Worm (Caenorhabditis elegans) whole organism, midembryonic: ENCODE measurements around the gene tag-290.

Experiments
- flt-1 ChIP-seq: fragments of 200-800 bp; sonication (Bioruptor generic); IDR thresholded peaks from 2 replicates; pipeline ENCODE4 v1.3.6; 2022; ENCODE audit warnings: missing genetic modification characterization, missing compliant biosample characterization
- med-1 ChIP-seq: sonication (generic microtip); optimal IDR thresholded peaks from 2 replicates; lab custom pipeline; 2017; ENCODE audit warnings: missing genetic modification characterization, mild to moderate bottlenecking, missing compliant biosample characterization, antibody characterized with exemption, missing genetic modification reagents; ENCODE audit not compliant: insufficient read depth
- tab-1 ChIP-seq: fragments of 200-800 bp; sonication (Bioruptor generic); IDR thresholded peaks from 2 replicates; pipeline ENCODE4 v1.3.6; 2022; ENCODE audit warnings: missing genetic modification characterization, missing compliant biosample characterization
- ztf-23 ChIP-seq: fragments of 200-800 bp; sonication (Bioruptor generic); IDR thresholded peaks from 2 replicates; pipeline ENCODE4 v1.3.6; 2022; ENCODE audit warnings: missing genetic modification reagents, missing genetic modification characterization, missing compliant biosample characterization
- ztf-29 ChIP-seq: fragments of 200-800 bp; sonication (Bioruptor generic); IDR thresholded peaks from 2 replicates; pipeline ENCODE4 v1.3.6; 2022; ENCODE audit warnings: missing genetic modification reagents, missing genetic modification characterization, missing compliant biosample characterization

DNA sequence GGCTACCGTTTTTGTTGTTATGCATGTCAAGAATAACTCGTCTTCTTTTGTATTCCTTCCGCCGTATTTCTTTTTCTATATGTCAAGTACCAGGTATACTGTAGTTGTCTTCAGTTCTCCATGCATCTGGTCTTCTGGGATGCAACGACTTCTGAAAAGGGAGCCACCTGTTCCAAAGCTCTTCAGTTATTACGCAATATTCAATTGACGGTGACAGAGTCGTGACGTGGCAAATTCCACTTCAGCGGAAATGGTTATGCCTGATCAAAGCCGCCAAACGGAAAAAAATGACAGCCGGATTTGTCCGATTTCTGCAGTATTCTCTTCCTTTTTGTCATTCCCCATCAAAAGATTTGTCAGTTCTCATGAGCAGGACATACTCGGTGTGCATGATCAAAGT lies 43.4 kb downstream of the tag-290 start:
- TF ChIP-seq flt-1 (GFP tag; lab: Robert Waterston, UW), result no peak
- TF ChIP-seq med-1 (GFP tag; lab: Kevin White, UChicago), result no peak
- TF ChIP-seq ztf-23 (GFP tag; lab: Robert Waterston, UW), result no peak
- no peak for TF ChIP-seq ztf-29
- TF ChIP-seq tab-1 (GFP tag; lab: Robert Waterston, UW), result no peak
